Worm (Caenorhabditis elegans) whole organism, early embryonic: Measurements from ENCODE around the gene C33F10.12.

Source experiments
- ama-1 ChIP-seq: fragments of 150-350 bp; optimal IDR thresholded peaks from 2 replicates; lab custom pipeline; 2014
- ceh-13 ChIP-seq: fragments of 200-800 bp; sonication (Bioruptor generic); optimal IDR thresholded peaks from 2 replicates; lab custom pipeline; 2018; ENCODE audit warnings: mild to moderate bottlenecking, missing genetic modification characterization, missing compliant biosample characterization
- ets-7 ChIP-seq: sonication (generic microtip); optimal IDR thresholded peaks from 2 replicates; lab custom pipeline; 2016; ENCODE audit warnings: missing genotype, missing genetic modification characterization, missing compliant biosample characterization
- flt-1 ChIP-seq: fragments of 200-800 bp; sonication (Bioruptor generic); IDR thresholded peaks from 2 replicates; pipeline ENCODE4 v1.3.6; 2022; ENCODE audit warnings: missing genetic modification characterization, missing compliant biosample characterization
- scrt-1 ChIP-seq: fragments of 200-800 bp; sonication (Bioruptor generic); IDR thresholded peaks from 2 replicates; pipeline ENCODE4 v1.3.6; 2022; ENCODE audit warnings: missing genetic modification characterization, missing compliant biosample characterization
- sea-1 ChIP-seq: fragments of 200-800 bp; sonication (Bioruptor generic); conservative IDR thresholded peaks from 2 replicates; pipeline ENCODE4 v1.3.6; 2022; ENCODE audit warnings: missing genetic modification characterization, missing compliant biosample characterization
- tbx-37 ChIP-seq: fragments of 200-800 bp; sonication (Bioruptor generic); conservative IDR thresholded peaks from 2 replicates; pipeline ENCODE4 v1.3.6; 2022; ENCODE audit warnings: missing genetic modification reagents, missing genetic modification characterization, missing compliant biosample characterization
- tra-4 ChIP-seq: sonication (generic microtip); optimal IDR thresholded peaks from 2 replicates; lab custom pipeline; 2017; ENCODE audit warnings: missing genetic modification characterization, missing compliant biosample characterization

DNA sequence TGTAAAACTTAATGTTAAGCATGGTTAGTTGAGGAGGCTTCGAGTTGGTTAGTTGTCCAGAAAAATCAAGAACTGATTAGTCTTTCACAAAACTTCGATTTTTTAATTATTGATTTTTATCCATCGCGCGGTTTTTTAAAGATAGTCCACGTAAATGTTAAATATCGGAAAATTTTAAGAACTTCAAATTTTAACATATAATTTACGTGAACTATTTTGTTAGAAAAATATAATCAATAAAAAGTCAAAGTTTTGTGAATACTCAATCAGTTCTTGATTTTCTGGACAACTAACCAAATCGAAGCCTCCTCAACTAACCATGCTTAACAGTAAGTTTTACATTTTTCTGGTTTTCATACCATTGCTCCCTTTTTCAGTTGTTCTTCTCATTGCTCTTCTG, 2.8 kb downstream of the C33F10.12 start, which contains the start of the genes C33F10.11 and C33F10.1:
- TF ChIP-seq ets-7 (no peak), tra-4 (no peak), scrt-1 (GFP tag; lab: Robert Waterston, UW) (no peak), ceh-13 (GFP tag; lab: Kevin White, UChicago) (no peak), ama-1 (lab: Kevin White, UChicago) (no peak), sea-1 (GFP tag; lab: Robert Waterston, UW) (no peak), tbx-37 (GFP tag; lab: Robert Waterston, UW) (no peak), flt-1 (GFP tag; lab: Robert Waterston, UW) (no peak)
